Worm (Caenorhabditis elegans) whole organism, L3 larva: Measurements from ENCODE around the gene srxa-2.

Source experiments
- R02D3.7 ChIP-seq: fragments of 150-350 bp; optimal IDR thresholded peaks from 2 replicates; lab custom pipeline; 2014; ENCODE audit warnings: missing biosample characterization, missing genetic modification characterization
- ZK546.5 ChIP-seq: sonication (generic microtip); optimal IDR thresholded peaks from 2 replicates; lab custom pipeline; 2017; ENCODE audit warnings: missing biosample characterization, missing genetic modification characterization
- aly-2 ChIP-seq: fragments of 150-350 bp; optimal IDR thresholded peaks from 2 replicates; lab custom pipeline; 2014; ENCODE audit warnings: missing biosample characterization, missing genetic modification characterization
- ama-1 ChIP-seq: fragments of 150-350 bp; optimal IDR thresholded peaks from 2 replicates; lab custom pipeline; 2018
- ceh-16 ChIP-seq: sonication (generic microtip); optimal IDR thresholded peaks from 2 replicates; lab custom pipeline; 2017; ENCODE audit warnings: missing biosample characterization, missing genetic modification characterization
- ceh-28 ChIP-seq: fragments of 150-350 bp; optimal IDR thresholded peaks from 2 replicates; lab custom pipeline; 2014; ENCODE audit warnings: missing biosample characterization, missing genetic modification reagents, missing genetic modification characterization
- ceh-82 ChIP-seq: fragments of 150-350 bp; optimal IDR thresholded peaks from 2 replicates; lab custom pipeline; 2014; ENCODE audit warnings: missing biosample characterization, missing genetic modification characterization
- ceh-9 ChIP-seq: sonication (generic microtip); optimal IDR thresholded peaks from 2 replicates; lab custom pipeline; 2018; ENCODE audit warnings: missing biosample characterization, missing genetic modification characterization
- daf-12 ChIP-seq: fragments of 150-350 bp; optimal IDR thresholded peaks from 2 replicates; lab custom pipeline; 2014; ENCODE audit warnings: missing biosample characterization, missing genetic modification reagents, missing genetic modification characterization
- egl-27 ChIP-seq: sonication (generic microtip); optimal IDR thresholded peaks from 4 replicates; lab custom pipeline; 2017; ENCODE audit warnings: missing biosample characterization, missing genetic modification reagents, missing genetic modification characterization
- egl-5 ChIP-seq: fragments of 150-350 bp; optimal IDR thresholded peaks from 2 replicates; lab custom pipeline; 2017; ENCODE audit warnings: missing biosample characterization, missing genetic modification reagents, missing genetic modification characterization, inconsistent platforms
- elt-1 ChIP-seq: fragments of 150-350 bp; optimal IDR thresholded peaks from 2 replicates; lab custom pipeline; 2014; ENCODE audit warnings: missing biosample characterization, missing genetic modification characterization
- elt-2 ChIP-seq: sonication (generic microtip); optimal IDR thresholded peaks from 2 replicates; lab custom pipeline; 2016; ENCODE audit warnings: missing genetic modification reagents, mild to moderate bottlenecking, missing genetic modification characterization, missing compliant biosample characterization
- elt-3 ChIP-seq, 3 experiments: fragments of 150-350 bp in 1 of 3; sonication (generic microtip) in 2 of 3; optimal IDR thresholded peaks; 2 replicates in 2 of 3; 4 replicates in 1 of 3; lab custom pipeline; 2014 to 2017; ENCODE audit warnings: missing biosample characterization in 3 of 3, missing genetic modification characterization in 3 of 3
- eor-1 ChIP-seq, 2 experiments: fragments of 150-350 bp; optimal IDR thresholded peaks; 2 replicates each; lab custom pipeline; 2014 to 2018; ENCODE audit warnings: missing biosample characterization in 2 of 2, missing genetic modification characterization in 2 of 2
- fkh-10 ChIP-seq: sonication (generic microtip); optimal IDR thresholded peaks from 2 replicates; lab custom pipeline; 2017; ENCODE audit warnings: missing biosample characterization, missing genetic modification reagents, missing genetic modification characterization
- fkh-2 ChIP-seq: fragments of 150-350 bp; optimal IDR thresholded peaks from 2 replicates; lab custom pipeline; 2014; ENCODE audit warnings: missing biosample characterization, missing genetic modification reagents, missing genetic modification characterization
- fos-1 ChIP-seq: fragments of 150-350 bp; optimal IDR thresholded peaks from 2 replicates; lab custom pipeline; 2014; ENCODE audit warnings: missing biosample characterization, missing genetic modification characterization
- hmg-11 ChIP-seq: sonication (generic microtip); optimal IDR thresholded peaks from 2 replicates; lab custom pipeline; 2016; ENCODE audit warnings: missing genetic modification characterization, missing compliant biosample characterization
- jun-1 ChIP-seq: fragments of 150-350 bp; optimal IDR thresholded peaks from 2 replicates; lab custom pipeline; 2014; ENCODE audit warnings: missing biosample characterization, missing genetic modification reagents, missing genetic modification characterization
- lin-15B ChIP-seq: fragments of 150-350 bp; optimal IDR thresholded peaks from 2 replicates; lab custom pipeline; 2014; ENCODE audit warnings: missing biosample characterization, missing genetic modification characterization
- lin-39 ChIP-seq: fragments of 150-350 bp; optimal IDR thresholded peaks from 2 replicates; lab custom pipeline; 2018; ENCODE audit warnings: missing biosample characterization, missing genetic modification reagents, missing genetic modification characterization
- lsy-12 ChIP-seq: sonication (generic microtip); optimal IDR thresholded peaks from 2 replicates; lab custom pipeline; 2016; ENCODE audit warnings: mild to moderate bottlenecking, missing genetic modification characterization, missing compliant biosample characterization
- mdl-1 ChIP-seq: fragments of 150-350 bp; optimal IDR thresholded peaks from 2 replicates; lab custom pipeline; 2014; ENCODE audit warnings: missing biosample characterization, missing genetic modification characterization
- mml-1 ChIP-seq: fragments of 150-350 bp; sonication (generic microtip); optimal IDR thresholded peaks from 3 replicates; lab custom pipeline; 2014; ENCODE audit warnings: missing biosample characterization, missing genetic modification characterization
- nfya-1 ChIP-seq: sonication (generic microtip); optimal IDR thresholded peaks from 2 replicates; lab custom pipeline; 2017; ENCODE audit warnings: missing genetic modification characterization, mild to moderate bottlenecking, missing compliant biosample characterization, antibody characterized with exemption, moderate library complexity; ENCODE audit not compliant: insufficient read depth
- nhr-11 ChIP-seq: fragments of 150-350 bp; optimal IDR thresholded peaks from 2 replicates; lab custom pipeline; 2014; ENCODE audit warnings: missing biosample characterization, missing genetic modification characterization
- nhr-12 ChIP-seq: fragments of 150-350 bp; optimal IDR thresholded peaks from 2 replicates; lab custom pipeline; 2014; ENCODE audit warnings: missing biosample characterization, missing genetic modification characterization
- nhr-23 ChIP-seq: fragments of 150-350 bp; optimal IDR thresholded peaks from 2 replicates; lab custom pipeline; 2014; ENCODE audit warnings: missing biosample characterization, missing genetic modification reagents, missing genetic modification characterization
- nhr-237 ChIP-seq: fragments of 150-350 bp; optimal IDR thresholded peaks from 2 replicates; lab custom pipeline; 2014; ENCODE audit warnings: missing biosample characterization, missing genetic modification characterization
- nhr-25 ChIP-seq: sonication (generic microtip); optimal IDR thresholded peaks from 2 replicates; lab custom pipeline; 2017; ENCODE audit warnings: missing biosample characterization, missing genetic modification characterization
- nhr-28 ChIP-seq: fragments of 150-350 bp; optimal IDR thresholded peaks from 2 replicates; lab custom pipeline; 2014; ENCODE audit warnings: missing biosample characterization, missing genetic modification characterization
- nhr-43 ChIP-seq: sonication (generic microtip); optimal IDR thresholded peaks from 2 replicates; lab custom pipeline; 2016; ENCODE audit warnings: mild to moderate bottlenecking, missing genetic modification characterization, missing compliant biosample characterization; ENCODE audit not compliant: poor library complexity, severe bottlenecking
- nhr-67 ChIP-seq: fragments of 150-350 bp; optimal IDR thresholded peaks from 2 replicates; lab custom pipeline; 2014; ENCODE audit warnings: missing biosample characterization, missing genetic modification characterization
- nhr-76 ChIP-seq: fragments of 150-350 bp; sonication (generic microtip); optimal IDR thresholded peaks from 5 replicates; lab custom pipeline; 2014; ENCODE audit warnings: missing biosample characterization, missing genetic modification characterization
- nhr-77 ChIP-seq: fragments of 150-350 bp; optimal IDR thresholded peaks from 2 replicates; lab custom pipeline; 2014; ENCODE audit warnings: missing biosample characterization, missing genetic modification characterization
- pha-4 ChIP-seq: fragments of 150-350 bp; optimal IDR thresholded peaks from 2 replicates; lab custom pipeline; 2014; ENCODE audit warnings: missing biosample characterization, missing genetic modification reagents, missing genetic modification characterization
- pqm-1 ChIP-seq: fragments of 150-350 bp; optimal IDR thresholded peaks from 2 replicates; lab custom pipeline; 2017; ENCODE audit warnings: missing biosample characterization, missing genetic modification characterization, inconsistent platforms
- sea-2 ChIP-seq: fragments of 150-350 bp; sonication (generic microtip); optimal IDR thresholded peaks from 4 replicates; lab custom pipeline; 2014; ENCODE audit warnings: missing biosample characterization, missing genetic modification reagents, missing genetic modification characterization
- skn-1 ChIP-seq: fragments of 150-350 bp; optimal IDR thresholded peaks from 2 replicates; lab custom pipeline; 2014; ENCODE audit warnings: missing biosample characterization, missing genetic modification characterization
- snpc-4 ChIP-seq: fragments of 150-350 bp; optimal IDR thresholded peaks from 2 replicates; lab custom pipeline; 2014; ENCODE audit warnings: missing biosample characterization, missing genetic modification characterization
- tbx-2 ChIP-seq: sonication (generic microtip); optimal IDR thresholded peaks from 2 replicates; lab custom pipeline; 2016; ENCODE audit warnings: mild to moderate bottlenecking, missing genetic modification characterization, missing compliant biosample characterization
- unc-39 ChIP-seq: sonication (generic microtip); optimal IDR thresholded peaks from 4 replicates; lab custom pipeline; 2017; ENCODE audit warnings: missing biosample characterization, missing genetic modification characterization
- unc-62 ChIP-seq: fragments of 150-350 bp; sonication (generic microtip); optimal IDR thresholded peaks from 4 replicates; lab custom pipeline; 2014; ENCODE audit warnings: missing biosample characterization, missing genetic modification reagents, missing genetic modification characterization
- zag-1 ChIP-seq: fragments of 150-350 bp; optimal IDR thresholded peaks from 2 replicates; lab custom pipeline; 2014; ENCODE audit warnings: missing biosample characterization, missing genetic modification characterization
- ztf-11 ChIP-seq: fragments of 150-350 bp; optimal IDR thresholded peaks from 2 replicates; lab custom pipeline; 2014; ENCODE audit warnings: missing biosample characterization, missing genetic modification characterization
- ztf-4 ChIP-seq: fragments of 150-350 bp; optimal IDR thresholded peaks from 2 replicates; lab custom pipeline; 2014; ENCODE audit warnings: missing biosample characterization, missing genetic modification characterization

The srxa-2 gene

ce11 chrIV:9441391-9441790, 18.2 kb downstream of the srxa-2 start:
- TF ChIP-seq mdl-1 (no peak), ceh-16 (tag; lab: Kevin White, UChicago) (no peak), pha-4 (tag; lab: Kevin White, UChicago) (peak; percentile 20), ZK546.5 (tag; lab: Kevin White, UChicago) (no peak), nhr-76 (no peak), nfya-1 (tag; lab: Kevin White, UChicago) (no peak), elt-2 (tag; lab: Kevin White, UChicago) (peak; percentile 79), nhr-237 (tag; lab: Kevin White, UChicago) (no peak), snpc-4 (tag; lab: Kevin White, UChicago) (no peak), lsy-12 (tag; lab: Kevin White, UChicago) (no peak), jun-1 (tag; lab: Kevin White, UChicago) (no peak), lin-39 (tag; lab: Kevin White, UChicago) (no peak), pqm-1 (tag; lab: Kevin White, UChicago) (peak; percentile 28)
- TF ChIP-seq, all 47 proteins: peak for 3

ce11 chrIV:9442106-9442532, 18.9 kb downstream of the srxa-2 start:
- TF ChIP-seq fkh-10 (no peak), pqm-1 (tag; lab: Kevin White, UChicago) (peak; percentile 96), nhr-12 (tag; lab: Kevin White, UChicago) (no peak), daf-12 (tag; lab: Kevin White, UChicago) (no peak), mml-1 (tag; lab: Kevin White, UChicago) (no peak), nhr-11 (tag; lab: Kevin White, UChicago) (no peak), egl-27 (tag; lab: Kevin White, UChicago) (no peak), nhr-25 (peak; percentile 88), ceh-9 (no peak), snpc-4 (tag; lab: Kevin White, UChicago) (peak; percentile 13), ama-1 (lab: Kevin White, UChicago) (no peak), ceh-28 (tag; lab: Kevin White, UChicago) (no peak), elt-1 (peak; percentile 71), nhr-76 (no peak), nhr-23 (tag; lab: Kevin White, UChicago) (peak; percentile 88), elt-3 (tag; optimal IDR thresholded peaks at IDR 0.05; lab: Kevin White, UChicago) (peak in 2 of 3 experiments; percentile 22 to 50), unc-39 (tag; lab: Kevin White, UChicago) (no peak), unc-62 (GFP tag; lab: Kevin White, UChicago) (no peak), elt-2 (tag; lab: Kevin White, UChicago) (peak; percentile 97), egl-5 (tag; lab: Kevin White, UChicago) (no peak), nhr-43 (peak; percentile 53), nhr-67 (tag; lab: Kevin White, UChicago) (no peak), nfya-1 (tag; lab: Kevin White, UChicago) (peak; percentile 23), sea-2 (GFP tag; lab: Kevin White, UChicago) (no peak), fkh-2 (tag; lab: Kevin White, UChicago) (no peak), tbx-2 (tag; lab: Kevin White, UChicago) (peak; percentile 9), ztf-4 (tag; lab: Kevin White, UChicago) (peak; percentile 30), skn-1 (tag; lab: Kevin White, UChicago) (peak; percentile 86), hmg-11 (tag; lab: Kevin White, UChicago) (no peak), zag-1 (tag; lab: Kevin White, UChicago) (no peak), lsy-12 (tag; lab: Kevin White, UChicago) (peak; percentile 67), ceh-82 (tag; lab: Kevin White, UChicago) (no peak), nhr-237 (tag; lab: Kevin White, UChicago) (no peak), ZK546.5 (tag; lab: Kevin White, UChicago) (no peak), lin-15B (tag; lab: Kevin White, UChicago) (no peak), mdl-1 (peak; percentile 35), nhr-77 (tag; lab: Kevin White, UChicago) (no peak), eor-1 (tag; optimal IDR thresholded peaks at IDR 0.05; lab: Kevin White, UChicago) (no peak), fos-1 (peak; percentile 58), nhr-28 (tag; lab: Kevin White, UChicago) (no peak), aly-2 (tag; lab: Kevin White, UChicago) (no peak), jun-1 (tag; lab: Kevin White, UChicago) (peak; percentile 64), R02D3.7 (tag; lab: Kevin White, UChicago) (no peak), lin-39 (tag; lab: Kevin White, UChicago) (no peak), ztf-11 (tag; lab: Kevin White, UChicago) (no peak), ceh-16 (tag; lab: Kevin White, UChicago) (no peak), pha-4 (tag; lab: Kevin White, UChicago) (peak; percentile 99)
